Fruit fly (Drosophila melanogaster): ENCODE results near the gene CG8519.

DNA sequence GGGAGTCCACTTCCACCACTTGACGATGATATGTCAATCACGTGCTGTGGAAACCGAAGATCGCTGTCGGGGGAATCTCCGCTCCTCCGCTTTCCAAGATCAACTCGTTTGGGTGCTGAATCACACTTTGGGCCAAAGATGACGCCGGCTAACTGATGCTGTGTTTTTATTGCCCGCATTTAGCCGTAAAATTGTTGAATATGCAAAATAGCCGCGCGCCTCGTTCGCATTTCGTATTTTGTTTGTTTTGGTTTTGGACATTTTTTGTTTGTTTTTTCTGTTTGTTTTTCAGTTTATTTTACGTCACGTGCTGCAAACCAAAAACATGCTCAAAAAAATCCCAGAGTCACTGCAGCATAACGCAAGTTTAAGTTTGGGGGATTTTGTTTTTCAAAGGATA is 18.7 kb downstream of the CG8519 start:
- TF ChIP-seq org-1 (GFP tag; optimal IDR thresholded peaks at IDR 0.05) (no peak), zen (tag; optimal IDR thresholded peaks at IDR 0.05) (no peak), CG11093 (GFP tag; IDR thresholded peaks at IDR 0.05) (no peak), sna (GFP tag; IDR thresholded peaks at IDR 0.05; ENCODE audit: partially characterized antibody) (no peak), slbo (GFP tag; IDR thresholded peaks at IDR 0.05) (no peak), CG15479 (GFP tag; optimal IDR thresholded peaks at IDR 0.05) (no peak), Taf1 (GFP tag; IDR thresholded peaks at IDR 0.05) (no peak), sima (GFP tag; optimal IDR thresholded peaks at IDR 0.05) (no peak), lmd (GFP tag; IDR thresholded peaks at IDR 0.05) (no peak), Gug (GFP tag; IDR thresholded peaks at IDR 0.05) (no peak)

All from whole organism, embryonic.